Worm (Caenorhabditis elegans) whole organism, L3 larva: ENCODE measurements around the gene oac-52.

Experiments
- aly-2 ChIP-seq: fragments of 150-350 bp; optimal IDR thresholded peaks from 2 replicates; lab custom pipeline; 2014; ENCODE audit warnings: missing biosample characterization, missing genetic modification characterization
- ama-1 ChIP-seq: fragments of 150-350 bp; optimal IDR thresholded peaks from 2 replicates; lab custom pipeline; 2018
- ceh-28 ChIP-seq: fragments of 150-350 bp; optimal IDR thresholded peaks from 2 replicates; lab custom pipeline; 2014; ENCODE audit warnings: missing biosample characterization, missing genetic modification reagents, missing genetic modification characterization
- ceh-82 ChIP-seq: fragments of 150-350 bp; optimal IDR thresholded peaks from 2 replicates; lab custom pipeline; 2014; ENCODE audit warnings: missing biosample characterization, missing genetic modification characterization
- egl-27 ChIP-seq: sonication (generic microtip); optimal IDR thresholded peaks from 4 replicates; lab custom pipeline; 2017; ENCODE audit warnings: missing biosample characterization, missing genetic modification reagents, missing genetic modification characterization
- elt-2 ChIP-seq: sonication (generic microtip); optimal IDR thresholded peaks from 2 replicates; lab custom pipeline; 2016; ENCODE audit warnings: missing genetic modification reagents, mild to moderate bottlenecking, missing genetic modification characterization, missing compliant biosample characterization
- fkh-10 ChIP-seq: sonication (generic microtip); optimal IDR thresholded peaks from 2 replicates; lab custom pipeline; 2017; ENCODE audit warnings: missing biosample characterization, missing genetic modification reagents, missing genetic modification characterization
- fos-1 ChIP-seq: fragments of 150-350 bp; optimal IDR thresholded peaks from 2 replicates; lab custom pipeline; 2014; ENCODE audit warnings: missing biosample characterization, missing genetic modification characterization
- lsy-12 ChIP-seq: sonication (generic microtip); optimal IDR thresholded peaks from 2 replicates; lab custom pipeline; 2016; ENCODE audit warnings: mild to moderate bottlenecking, missing genetic modification characterization, missing compliant biosample characterization
- nfya-1 ChIP-seq: sonication (generic microtip); optimal IDR thresholded peaks from 2 replicates; lab custom pipeline; 2017; ENCODE audit warnings: missing genetic modification characterization, mild to moderate bottlenecking, missing compliant biosample characterization, antibody characterized with exemption, moderate library complexity; ENCODE audit not compliant: insufficient read depth
- nhr-43 ChIP-seq: sonication (generic microtip); optimal IDR thresholded peaks from 2 replicates; lab custom pipeline; 2016; ENCODE audit warnings: mild to moderate bottlenecking, missing genetic modification characterization, missing compliant biosample characterization; ENCODE audit not compliant: poor library complexity, severe bottlenecking
- pha-4 ChIP-seq: fragments of 150-350 bp; optimal IDR thresholded peaks from 2 replicates; lab custom pipeline; 2014; ENCODE audit warnings: missing biosample characterization, missing genetic modification reagents, missing genetic modification characterization
- snpc-4 ChIP-seq: fragments of 150-350 bp; optimal IDR thresholded peaks from 2 replicates; lab custom pipeline; 2014; ENCODE audit warnings: missing biosample characterization, missing genetic modification characterization
- unc-39 ChIP-seq: sonication (generic microtip); optimal IDR thresholded peaks from 4 replicates; lab custom pipeline; 2017; ENCODE audit warnings: missing biosample characterization, missing genetic modification characterization

DNA sequence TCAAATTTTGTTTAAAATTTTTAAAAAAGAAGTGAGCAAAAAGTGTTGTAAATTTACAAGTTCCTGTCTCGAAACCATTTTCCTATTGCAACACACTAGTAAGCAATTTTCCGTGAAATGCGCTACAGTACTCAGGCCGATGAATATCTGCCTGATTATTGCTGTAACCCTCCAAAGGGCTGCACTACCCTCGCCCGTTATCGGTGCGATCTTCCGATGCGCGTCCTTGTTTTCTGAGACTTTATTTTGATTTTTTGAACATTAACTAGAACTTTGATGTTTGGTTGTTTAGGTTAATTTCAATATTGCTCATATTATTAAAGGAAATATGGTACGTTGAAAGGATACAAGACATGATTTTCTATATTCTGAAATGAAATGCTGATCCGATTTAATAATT is 8.2 kb downstream of the oac-52 start:
- TF ChIP-seq pha-4 (tag; lab: Kevin White, UChicago) = no peak
- no peak for TF ChIP-seq fkh-10 (GFP tag; lab: Kevin White, UChicago)
- TF ChIP-seq aly-2 (tag; lab: Kevin White, UChicago) = no peak
- TF ChIP-seq unc-39 (tag; lab: Kevin White, UChicago) = no peak
- no peak for TF ChIP-seq nhr-43 (tag; lab: Kevin White, UChicago)
- TF ChIP-seq lsy-12 (tag; lab: Kevin White, UChicago) = no peak
- no peak for TF ChIP-seq nfya-1
- no peak for TF ChIP-seq elt-2 (tag; lab: Kevin White, UChicago)
- TF ChIP-seq fos-1 (tag; lab: Kevin White, UChicago) = no peak
- TF ChIP-seq ceh-82 = no peak
- TF ChIP-seq egl-27 = no peak
- TF ChIP-seq snpc-4 (tag; lab: Kevin White, UChicago) = no peak
- TF ChIP-seq ama-1 (lab: Kevin White, UChicago) = no peak
- no peak for TF ChIP-seq ceh-28 (tag; lab: Kevin White, UChicago)
